Worm (Caenorhabditis elegans) whole organism, L2 larva: Measurements from ENCODE around the gene C01B10.44.

Experiments used
- alr-1 ChIP-seq: fragments of 150-350 bp; optimal IDR thresholded peaks from 2 replicates; lab custom pipeline; 2014; ENCODE audit warnings: missing biosample characterization, missing genetic modification characterization
- ceh-16 ChIP-seq: fragments of 150-350 bp; optimal IDR thresholded peaks from 2 replicates; lab custom pipeline; 2014; ENCODE audit warnings: missing biosample characterization, missing genetic modification characterization
- ceh-82 ChIP-seq: fragments of 150-350 bp; optimal IDR thresholded peaks from 2 replicates; lab custom pipeline; 2014; ENCODE audit warnings: missing biosample characterization, missing genetic modification characterization
- lin-39 ChIP-seq: fragments of 150-350 bp; optimal IDR thresholded peaks from 2 replicates; lab custom pipeline; 2014; ENCODE audit warnings: missing biosample characterization, missing genetic modification reagents, missing genetic modification characterization
- lsy-2 ChIP-seq, 2 experiments: fragments of 150-350 bp in 1 of 2; sonication (generic microtip) in 1 of 2; optimal IDR thresholded peaks; 2 replicates each; lab custom pipeline; 2014 to 2017; ENCODE audit warnings: missing biosample characterization in 2 of 2, missing genetic modification characterization in 2 of 2
- mab-5 ChIP-seq: fragments of 150-350 bp; optimal IDR thresholded peaks from 2 replicates; lab custom pipeline; 2014; ENCODE audit warnings: missing biosample characterization, missing genetic modification characterization
- mbf-1 ChIP-seq: sonication (generic microtip); optimal IDR thresholded peaks from 2 replicates; lab custom pipeline; 2017; ENCODE audit warnings: missing biosample characterization, missing genetic modification characterization
- mdl-1 ChIP-seq, 2 experiments: fragments of 150-350 bp in 1 of 2; sonication (generic microtip) in 1 of 2; optimal IDR thresholded peaks; 2 replicates each; lab custom pipeline; 2017; ENCODE audit warnings: missing biosample characterization in 2 of 2, missing genetic modification characterization in 2 of 2
- nhr-11 ChIP-seq: fragments of 150-350 bp; optimal IDR thresholded peaks from 2 replicates; lab custom pipeline; 2014; ENCODE audit warnings: missing biosample characterization, missing genetic modification characterization
- nhr-12 ChIP-seq: fragments of 150-350 bp; optimal IDR thresholded peaks from 2 replicates; lab custom pipeline; 2014; ENCODE audit warnings: missing biosample characterization, missing genetic modification characterization
- nhr-77 ChIP-seq: fragments of 150-350 bp; optimal IDR thresholded peaks from 2 replicates; lab custom pipeline; 2014; ENCODE audit warnings: missing biosample characterization, missing genetic modification characterization
- unc-62 ChIP-seq: fragments of 150-350 bp; optimal IDR thresholded peaks from 2 replicates; lab custom pipeline; 2014; ENCODE audit warnings: missing biosample characterization, missing genetic modification reagents, missing genetic modification characterization
- ztf-11 ChIP-seq: sonication (generic microtip); optimal IDR thresholded peaks from 2 replicates; lab custom pipeline; 2017; ENCODE audit warnings: missing biosample characterization, missing genetic modification characterization

DNA sequence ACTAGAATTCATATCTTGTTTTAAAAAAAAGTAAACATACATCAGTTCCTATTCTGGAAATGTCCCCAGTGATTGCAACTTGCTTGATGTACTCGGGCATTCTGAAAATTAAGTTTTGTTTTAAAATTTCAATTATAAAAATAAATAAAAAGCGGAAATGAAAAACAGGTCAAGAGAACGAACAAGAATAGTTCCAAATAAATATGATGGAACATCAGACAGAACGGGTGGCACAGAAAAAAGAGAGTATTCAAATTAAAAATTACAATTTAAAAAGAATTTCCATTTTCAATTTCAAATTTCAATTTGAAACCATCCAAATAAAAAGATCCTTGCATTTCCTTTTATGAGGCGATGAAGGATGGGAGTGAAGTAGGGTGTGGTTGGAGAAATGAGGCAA, 2.2 kb upstream of the C01B10.44 start, which contains the start of gene C01B10.3:
- no peak for TF ChIP-seq nhr-12 (tag; lab: Kevin White, UChicago)
- no peak for TF ChIP-seq ztf-11 (tag; lab: Kevin White, UChicago)
- no peak for TF ChIP-seq ceh-82 (tag; lab: Kevin White, UChicago)
- no peak for TF ChIP-seq alr-1 (tag; lab: Kevin White, UChicago)
- no peak for TF ChIP-seq lsy-2 (tag; optimal IDR thresholded peaks at IDR 0.05; lab: Kevin White, UChicago)
- TF ChIP-seq unc-62 (GFP tag; lab: Kevin White, UChicago): no peak
- no peak for TF ChIP-seq nhr-11
- no peak for TF ChIP-seq ceh-16
- TF ChIP-seq mab-5 (tag; lab: Kevin White, UChicago): no peak
- no peak for TF ChIP-seq mdl-1 (tag; optimal IDR thresholded peaks at IDR 0.05; lab: Kevin White, UChicago)
- no peak for TF ChIP-seq lin-39 (tag; lab: Kevin White, UChicago)
- TF ChIP-seq nhr-77: no peak
- no peak for TF ChIP-seq mbf-1 (tag; lab: Kevin White, UChicago)
